Fruit fly (Drosophila melanogaster) whole organism, adult: ENCODE measurements around the gene CG12729.

Experiments used
- CG12768 ChIP-seq: fragments of 200-800 bp; sonication (Bioruptor generic); optimal IDR thresholded peaks from 2 replicates; lab custom pipeline; 2017; ENCODE audit warnings: missing biosample characterization, missing genetic modification characterization, mild to moderate bottlenecking, moderate library complexity, missing genetic modification reagents
- CG33017 ChIP-seq: fragments of 200-800 bp; sonication (Bioruptor generic); optimal IDR thresholded peaks from 2 replicates; lab custom pipeline; 2018; ENCODE audit warnings: missing biosample characterization, mild to moderate bottlenecking, missing genetic modification characterization, moderate library complexity
- CG7045 ChIP-seq: fragments of 200-800 bp; sonication (Bioruptor generic); optimal IDR thresholded peaks from 2 replicates; lab custom pipeline; 2017; ENCODE audit warnings: missing biosample characterization, mild to moderate bottlenecking, missing genetic modification characterization
- CG7101 ChIP-seq: fragments of 200-800 bp; sonication (Bioruptor generic); optimal IDR thresholded peaks from 2 replicates; lab custom pipeline; 2018; ENCODE audit warnings: missing biosample characterization, mild to moderate bottlenecking, missing genetic modification characterization, moderate library complexity
- Clk ChIP-seq: fragments of 200-800 bp; sonication (Bioruptor generic); optimal IDR thresholded peaks from 2 replicates; lab custom pipeline; 2017; ENCODE audit warnings: missing biosample characterization, missing genetic modification characterization
- Crg-1 ChIP-seq: fragments of 200-800 bp; sonication (Bioruptor generic); optimal IDR thresholded peaks from 2 replicates; lab custom pipeline; 2016; ENCODE audit warnings: missing biosample characterization, missing genetic modification characterization
- cic ChIP-seq: fragments of 200-800 bp; sonication (Bioruptor generic); optimal IDR thresholded peaks from 2 replicates; lab custom pipeline; 2017; ENCODE audit warnings: missing biosample characterization, mild to moderate bottlenecking, missing genetic modification characterization, moderate library complexity
- kay ChIP-seq: fragments of 200-800 bp; sonication (Bioruptor generic); peaks from one replicate; lab custom pipeline; 2016; ENCODE audit warnings: missing biosample characterization, missing genetic modification characterization, borderline replicate concordance
- ovo ChIP-seq: fragments of 200-800 bp; sonication (Bioruptor generic); optimal IDR thresholded peaks from 2 replicates; lab custom pipeline; 2016; ENCODE audit warnings: missing biosample characterization, missing genetic modification characterization
- tj ChIP-seq: fragments of 200-800 bp; sonication (Bioruptor generic); optimal IDR thresholded peaks from 3 replicates; lab custom pipeline; 2017; ENCODE audit warnings: missing biosample characterization, mild to moderate bottlenecking, missing genetic modification characterization, moderate library complexity
- toe ChIP-seq: fragments of 200-800 bp; sonication (Bioruptor generic); optimal IDR thresholded peaks from 2 replicates; lab custom pipeline; 2016; ENCODE audit warnings: missing biosample characterization, missing genetic modification characterization

DNA sequence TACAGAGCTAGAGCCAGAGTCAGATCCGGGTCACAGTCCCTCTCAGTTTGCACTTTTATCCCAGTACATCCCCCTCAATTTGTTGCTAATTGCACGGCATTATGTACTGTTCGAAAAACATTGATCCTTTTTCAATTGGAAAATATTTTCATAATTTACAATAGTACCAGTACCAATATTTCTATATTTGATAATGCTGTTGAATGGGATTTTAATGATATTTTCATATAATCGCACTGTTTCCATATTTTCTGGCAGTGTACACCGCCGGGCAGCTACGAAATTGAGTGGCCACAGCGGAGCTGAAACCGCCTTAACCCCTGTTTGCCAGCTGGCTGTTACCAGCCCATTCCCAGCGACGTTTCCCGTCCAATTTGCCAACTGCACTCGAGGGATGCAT is 44.4 kb upstream of the CG12729 start:
- TF ChIP-seq ovo (GFP tag; lab: Kevin White, UChicago) (no peak), toe (GFP tag; lab: Kevin White, UChicago) (no peak), cic (GFP tag; lab: Kevin White, UChicago) (no peak), tj (GFP tag; lab: Kevin White, UChicago) (no peak), CG7045 (no peak), CG7101 (tag; lab: Kevin White, UChicago) (no peak), CG12768 (no peak), Clk (no peak), CG33017 (no peak), kay (GFP tag; lab: Kevin White, UChicago) (no peak), Crg-1 (GFP tag; lab: Kevin White, UChicago) (no peak)
